In the genomic region with DNA sequence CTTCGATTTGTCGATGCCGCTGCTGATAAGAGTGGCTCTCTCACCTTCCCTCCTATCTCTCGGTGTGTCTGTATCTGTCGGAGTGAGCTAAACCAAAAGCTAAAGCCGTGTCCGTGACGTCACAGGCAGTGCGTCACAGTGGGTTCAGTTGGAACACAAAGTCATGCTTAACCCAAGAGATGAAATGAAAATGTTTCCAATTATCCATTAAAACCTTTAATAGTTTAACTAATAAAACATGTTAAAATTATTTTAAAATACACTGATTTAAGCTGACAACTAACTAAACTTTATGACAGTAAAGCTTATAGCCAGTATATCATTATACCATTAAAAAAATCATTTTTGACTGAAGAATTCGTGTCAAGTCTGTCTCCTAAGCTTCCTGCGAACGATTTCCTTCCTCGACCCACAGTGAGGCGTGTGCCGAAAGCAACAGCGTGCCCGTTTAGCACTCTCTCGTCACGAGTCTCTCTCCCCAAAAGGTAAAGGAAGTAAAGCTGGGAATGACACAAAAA, we compare ENCODE assay signal across 1 fruit fly cellular context.
TF ChIP-seq lines count a peak whose summit lies in the region.

Idua (minus strand) TSS at position 51 of the 518 bp plus-strand sequence.

TF ChIP-seq in whole organism, embryonic, 481 proteins besides CTCF, POLR2A, EP300 and RAD21 (continued from another document and continues in another):
- TF ChIP-seq CG2120 (GFP tag; optimal IDR thresholded peaks at IDR 0.05; lab: Kevin White, UChicago) (peak; percentile 79), CG12744 (GFP tag; optimal IDR thresholded peaks at IDR 0.05; lab: Kevin White, UChicago) (no peak), CG8281 (tag; optimal IDR thresholded peaks at IDR 0.05; lab: Kevin White, UChicago) (peak; percentile 31), hkb (optimal IDR thresholded peaks at IDR 0.05; lab: Kevin White, UChicago) (no peak), hkb (GFP tag; IDR thresholded peaks at IDR 0.05; lab: Robert Waterston, UW) (peak; percentile 81), grau (tag; optimal IDR thresholded peaks at IDR 0.05; lab: Kevin White, UChicago) (peak; percentile 83), CG4854 (GFP tag; optimal IDR thresholded peaks at IDR 0.05; lab: Kevin White, UChicago) (peak; percentile 7), knrl (GFP tag; IDR thresholded peaks at IDR 0.05; lab: Robert Waterston, UW; ENCODE audit: partially characterized antibody) (no peak), NfI (GFP tag; optimal IDR thresholded peaks at IDR 0.05; lab: Kevin White, UChicago) (peak; percentile 69), salm (tag; optimal IDR thresholded peaks at IDR 0.05; lab: Kevin White, UChicago) (no peak), YL-1 (GFP tag; optimal IDR thresholded peaks at IDR 0.05; lab: Kevin White, UChicago) (peak; percentile 26), hb (GFP tag; IDR thresholded peaks at IDR 0.05; lab: Robert Waterston, UW; ENCODE audit: partially characterized antibody) (no peak), chif (GFP tag; optimal IDR thresholded peaks at IDR 0.05; lab: Kevin White, UChicago) (peak in 1 of 2 experiments; percentile 21), CG14965 (GFP tag; optimal IDR thresholded peaks at IDR 0.05; lab: Kevin White, UChicago; ENCODE audit: borderline replicate concordance) (no peak), maf-S (GFP tag; optimal IDR thresholded peaks at IDR 0.05; lab: Kevin White, UChicago) (no peak), mld (GFP tag; IDR thresholded peaks at IDR 0.05; lab: Robert Waterston, UW; ENCODE audit: partially characterized antibody) (no peak), CoRest (tag; optimal IDR thresholded peaks at IDR 0.05; lab: Kevin White, UChicago) (peak; percentile 81), crol (GFP tag; IDR thresholded peaks at IDR 0.05; lab: Robert Waterston, UW) (no peak), ash1 (GFP tag; optimal IDR thresholded peaks at IDR 0.05; lab: Kevin White, UChicago) (no peak), CG43689 (GFP tag; IDR thresholded peaks at IDR 0.05; lab: Robert Waterston, UW) (no peak), kay (GFP tag; optimal IDR thresholded peaks at IDR 0.05; lab: Kevin White, UChicago) (peak; percentile 17), sd (tag; optimal IDR thresholded peaks at IDR 0.05; lab: Kevin White, UChicago) (no peak), CG5180 (GFP tag; optimal IDR thresholded peaks at IDR 0.05; lab: Kevin White, UChicago) (no peak), crc (GFP tag; optimal IDR thresholded peaks at IDR 0.05; lab: Kevin White, UChicago) (no peak), h (optimal IDR thresholded peaks at IDR 0.05; lab: Kevin White, UChicago) (no peak), Taf1 (GFP tag; IDR thresholded peaks at IDR 0.05; lab: Robert Waterston, UW) (no peak), Aef1 (GFP tag; IDR thresholded peaks at IDR 0.05; lab: Robert Waterston, UW) (peak; percentile 47; the same call in 2 of the 3 replicates), CG8388 (GFP tag; optimal IDR thresholded peaks at IDR 0.05; lab: Kevin White, UChicago) (no peak), MTF-1 (GFP tag; optimal IDR thresholded peaks at IDR 0.05; lab: Kevin White, UChicago; ENCODE audit: borderline replicate concordance) (no peak), al (GFP tag; IDR thresholded peaks at IDR 0.05; lab: Robert Waterston, UW) (peak; percentile 39; the same call in 1 of the 2 replicates), insv (GFP tag; optimal IDR thresholded peaks at IDR 0.05; lab: Kevin White, UChicago) (peak in 1 of 2 experiments; percentile 19), da (GFP tag; optimal IDR thresholded peaks at IDR 0.05; lab: Kevin White, UChicago) (peak; percentile 11), CG6765 (GFP tag; optimal IDR thresholded peaks at IDR 0.05; lab: Kevin White, UChicago) (peak; percentile 72), HLHmδ (GFP tag; optimal IDR thresholded peaks at IDR 0.05; lab: Kevin White, UChicago) (no peak), CG4404 (GFP tag; IDR thresholded peaks at IDR 0.05; lab: Robert Waterston, UW) (0 out of 2 replicates have a peak, but pooled peaks have one; percentile 24), CG13624 (GFP tag; optimal IDR thresholded peaks at IDR 0.05; lab: Kevin White, UChicago) (no peak), CG7786 (GFP tag; optimal IDR thresholded peaks at IDR 0.05; lab: Kevin White, UChicago) (no peak), CG8765 (GFP tag; IDR thresholded peaks at IDR 0.05; lab: Robert Waterston, UW) (no peak), CG12299 (tag; optimal IDR thresholded peaks at IDR 0.05; lab: Kevin White, UChicago) (peak; percentile 68), CG11398 (GFP tag; optimal IDR thresholded peaks at IDR 0.05; lab: Kevin White, UChicago) (no peak), bab2 (GFP tag; optimal IDR thresholded peaks at IDR 0.05; lab: Kevin White, UChicago) (peak; percentile 34), ind (GFP tag; optimal IDR thresholded peaks at IDR 0.05; lab: Kevin White, UChicago) (peak; percentile 61), CG18599 (GFP tag; optimal IDR thresholded peaks at IDR 0.05; lab: Kevin White, UChicago) (peak; percentile 91), CG1529 (GFP tag; optimal IDR thresholded peaks at IDR 0.05; lab: Kevin White, UChicago) (no peak), CG3838 (GFP tag; optimal IDR thresholded peaks at IDR 0.05; lab: Kevin White, UChicago) (no peak), tx (GFP tag; optimal IDR thresholded peaks at IDR 0.05; lab: Kevin White, UChicago) (no peak), org-1 (GFP tag; optimal IDR thresholded peaks at IDR 0.05; lab: Kevin White, UChicago) (peak; percentile 73), sisA (GFP tag; IDR thresholded peaks at IDR 0.05; lab: Robert Waterston, UW) (peak; percentile 41; the same call in 1 of the 2 replicates), CG5953 (GFP tag; IDR thresholded peaks at IDR 0.05; lab: Robert Waterston, UW) (no peak), CG14441 (GFP tag; IDR thresholded peaks at IDR 0.05; lab: Robert Waterston, UW) (peak; percentile 18; the same call in 1 of the 2 replicates), Fer1 (GFP tag; optimal IDR thresholded peaks at IDR 0.05; lab: Kevin White, UChicago) (peak; percentile 89), Sry-β (GFP tag; optimal IDR thresholded peaks at IDR 0.05; lab: Kevin White, UChicago) (no peak), hth (optimal IDR thresholded peaks at IDR 0.05; lab: Kevin White, UChicago) (no peak), usp (GFP tag; optimal IDR thresholded peaks at IDR 0.05; lab: Kevin White, UChicago) (no peak), ssp (GFP tag; IDR thresholded peaks at IDR 0.05; lab: Robert Waterston, UW) (no peak), wdn (GFP tag; IDR thresholded peaks at IDR 0.05; lab: Robert Waterston, UW) (no peak), sug (tag; optimal IDR thresholded peaks at IDR 0.05; lab: Kevin White, UChicago) (no peak), gsb (GFP tag; IDR thresholded peaks at IDR 0.05; lab: Robert Waterston, UW) (peak; percentile 40; the same call in 1 of the 2 replicates), Pdp1 (GFP tag; optimal IDR thresholded peaks at IDR 0.05; lab: Kevin White, UChicago) (peak; percentile 15 to 19), pzg (GFP tag; optimal IDR thresholded peaks at IDR 0.05; lab: Kevin White, UChicago) (no peak), CG11560 (tag; IDR thresholded peaks at IDR 0.05; lab: Robert Waterston, UW) (no peak), luna (GFP tag; optimal IDR thresholded peaks at IDR 0.05; lab: Kevin White, UChicago) (no peak), CHES-1-like (GFP tag; optimal IDR thresholded peaks at IDR 0.05; lab: Kevin White, UChicago) (no peak), Bgb (GFP tag; IDR thresholded peaks at IDR 0.05; lab: Robert Waterston, UW; ENCODE audit: partially characterized antibody) (no peak), CG11696 (GFP tag; IDR thresholded peaks at IDR 0.05; lab: Robert Waterston, UW) (0 out of 2 replicates have a peak, but pooled peaks have one; percentile 33), en (GFP tag; optimal IDR thresholded peaks at IDR 0.05; lab: Kevin White, UChicago) (no peak), CG7372 (GFP tag; IDR thresholded peaks at IDR 0.05; lab: Robert Waterston, UW) (peak; percentile 24; the same call in 1 of the 2 replicates), CG1603 (tag; optimal IDR thresholded peaks at IDR 0.05; lab: Kevin White, UChicago) (no peak), CG3163 (GFP tag; optimal IDR thresholded peaks at IDR 0.05; lab: Kevin White, UChicago) (no peak), shn (GFP tag; optimal IDR thresholded peaks at IDR 0.05; lab: Kevin White, UChicago) (no peak), fd96Cb (tag; optimal IDR thresholded peaks at IDR 0.05; lab: Kevin White, UChicago) (peak; percentile 71), lov (optimal IDR thresholded peaks at IDR 0.05; lab: Kevin White, UChicago) (no peak), lov (GFP tag; IDR thresholded peaks at IDR 0.05; lab: Robert Waterston, UW) (no peak), yki (optimal IDR thresholded peaks at IDR 0.05; lab: Kevin White, UChicago) (no peak), CG9727 (GFP tag; optimal IDR thresholded peaks at IDR 0.05; lab: Kevin White, UChicago) (peak; percentile 82), nerfin-2 (GFP tag; IDR thresholded peaks at IDR 0.05; lab: Robert Waterston, UW; ENCODE audit: partially characterized antibody) (no peak), sens (GFP tag; lab: Kevin White, UChicago) (peak; percentile 90), CG30403 (GFP tag; optimal IDR thresholded peaks at IDR 0.05; lab: Kevin White, UChicago) (peak; percentile 77), sna (GFP tag; IDR thresholded peaks at IDR 0.05; lab: Robert Waterston, UW; ENCODE audit: partially characterized antibody) (no peak), eyg (GFP tag; optimal IDR thresholded peaks at IDR 0.05; lab: Kevin White, UChicago) (no peak), jumu (GFP tag; optimal IDR thresholded peaks at IDR 0.05; lab: Kevin White, UChicago) (no peak), CG9797 (GFP tag; optimal IDR thresholded peaks at IDR 0.05; lab: Kevin White, UChicago) (no peak), HLH4C (GFP tag; IDR thresholded peaks at IDR 0.05; lab: Robert Waterston, UW; ENCODE audit: partially characterized antibody) (no peak), exex (tag; optimal IDR thresholded peaks at IDR 0.05; lab: Kevin White, UChicago) (no peak), Mes4 (GFP tag; optimal IDR thresholded peaks at IDR 0.05; lab: Kevin White, UChicago) (no peak), Oaz (GFP tag; IDR thresholded peaks at IDR 0.05; lab: Robert Waterston, UW) (0 out of 2 replicates have a peak, but pooled peaks have one; percentile 5), CG10321 (GFP tag; IDR thresholded peaks at IDR 0.05; lab: Robert Waterston, UW) (no peak), CG42726 (GFP tag; IDR thresholded peaks at IDR 0.05; lab: Robert Waterston, UW; ENCODE audit: partially characterized antibody) (no peak), hbn (GFP tag; IDR thresholded peaks at IDR 0.05; lab: Robert Waterston, UW; ENCODE audit: partially characterized antibody) (no peak), CG15073 (GFP tag; optimal IDR thresholded peaks at IDR 0.05; lab: Kevin White, UChicago) (no peak), ac (GFP tag; optimal IDR thresholded peaks at IDR 0.05; lab: Kevin White, UChicago) (no peak), CG9932 (GFP tag; IDR thresholded peaks at IDR 0.05; lab: Robert Waterston, UW) (peak; percentile 47), ase (GFP tag; IDR thresholded peaks at IDR 0.05; lab: Robert Waterston, UW) (peak; percentile 67), onecut (GFP tag; IDR thresholded peaks at IDR 0.05; lab: Robert Waterston, UW) (peak; percentile 59), BEAF-32 (GFP tag; optimal IDR thresholded peaks at IDR 0.05; lab: Kevin White, UChicago) (no peak), zfh2 (GFP tag; optimal IDR thresholded peaks at IDR 0.05; lab: Kevin White, UChicago) (peak; percentile 20), NFAT (GFP tag; IDR thresholded peaks at IDR 0.05; lab: Robert Waterston, UW) (0 out of 2 replicates have a peak, but pooled peaks have one; percentile 12), CG8924 (tag; optimal IDR thresholded peaks at IDR 0.05; lab: Kevin White, UChicago) (peak; percentile 81), Kr (GFP tag; optimal IDR thresholded peaks at IDR 0.05; lab: Kevin White, UChicago) (no peak), ems (GFP tag; optimal IDR thresholded peaks at IDR 0.05; lab: Kevin White, UChicago) (no peak), CG8290 (GFP tag; optimal IDR thresholded peaks at IDR 0.05; lab: Kevin White, UChicago) (no peak), CG8290 (tag; optimal IDR thresholded peaks at IDR 0.05; lab: Kevin White, UChicago) (no peak), CG6654 (GFP tag; optimal IDR thresholded peaks at IDR 0.05; lab: Kevin White, UChicago) (peak; percentile 2), kah (GFP tag; optimal IDR thresholded peaks at IDR 0.05; lab: Kevin White, UChicago) (peak; percentile 12), CG15601 (tag; optimal IDR thresholded peaks at IDR 0.05; lab: Kevin White, UChicago) (peak; percentile 67), CG12236 (GFP tag; optimal IDR thresholded peaks at IDR 0.05; lab: Kevin White, UChicago) (no peak), Nf-YB (GFP tag; optimal IDR thresholded peaks at IDR 0.05; lab: Kevin White, UChicago) (peak; percentile 45), CG30431 (GFP tag; optimal IDR thresholded peaks at IDR 0.05; lab: Kevin White, UChicago) (no peak), Hey (tag; optimal IDR thresholded peaks at IDR 0.05; lab: Kevin White, UChicago) (peak; percentile 65), pho (GFP tag; optimal IDR thresholded peaks at IDR 0.05; lab: Kevin White, UChicago) (peak; percentile 28), CG14667 (GFP tag; IDR thresholded peaks at IDR 0.05; lab: Robert Waterston, UW) (peak; percentile 53), tio (GFP tag; optimal IDR thresholded peaks at IDR 0.05; lab: Kevin White, UChicago) (peak; percentile 55), Mad (GFP tag; optimal IDR thresholded peaks at IDR 0.05; lab: Kevin White, UChicago) (no peak), Spps (tag; optimal IDR thresholded peaks at IDR 0.05; lab: Kevin White, UChicago) (no peak), unc-4 (GFP tag; IDR thresholded peaks at IDR 0.05; lab: Robert Waterston, UW; ENCODE audit: partially characterized antibody) (no peak), BtbVII (GFP tag; optimal IDR thresholded peaks at IDR 0.05; lab: Kevin White, UChicago) (peak; percentile 80), bbx (GFP tag; IDR thresholded peaks at IDR 0.05; lab: Robert Waterston, UW; ENCODE audit: partially characterized antibody) (no peak), trh (GFP tag; optimal IDR thresholded peaks at IDR 0.05; lab: Kevin White, UChicago) (no peak), CG8359 (GFP tag; optimal IDR thresholded peaks at IDR 0.05; lab: Kevin White, UChicago; ENCODE audit: borderline replicate concordance) (no peak), Dfd (GFP tag; optimal IDR thresholded peaks at IDR 0.05; lab: Kevin White, UChicago) (no peak), CG5245 (GFP tag; optimal IDR thresholded peaks at IDR 0.05; lab: Kevin White, UChicago) (peak; percentile 51), Ada2b (GFP tag; IDR thresholded peaks at IDR 0.05; lab: Robert Waterston, UW) (peak; percentile 53; the same call in 1 of the 2 replicates), abd-A (tag; optimal IDR thresholded peaks at IDR 0.05; lab: Kevin White, UChicago) (no peak), az2 (GFP tag; optimal IDR thresholded peaks at IDR 0.05; lab: Kevin White, UChicago) (peak; percentile 58), CG16813 (GFP tag; IDR thresholded peaks at IDR 0.05; lab: Robert Waterston, UW; ENCODE audit: partially characterized antibody) (no peak)
